Fruit fly (Drosophila melanogaster) ovary, adult (tissue): Measurements from ENCODE around the gene Meltrin.

Source experiments
- CG17801 ChIP-seq: fragments of 200-800 bp; optimal IDR thresholded peaks from 2 replicates; lab custom pipeline; 2019; ENCODE audit warnings: missing biosample characterization, mild to moderate bottlenecking, missing genetic modification characterization, moderate library complexity; ENCODE audit not compliant: partially characterized antibody

Meltrin gene

DNA sequence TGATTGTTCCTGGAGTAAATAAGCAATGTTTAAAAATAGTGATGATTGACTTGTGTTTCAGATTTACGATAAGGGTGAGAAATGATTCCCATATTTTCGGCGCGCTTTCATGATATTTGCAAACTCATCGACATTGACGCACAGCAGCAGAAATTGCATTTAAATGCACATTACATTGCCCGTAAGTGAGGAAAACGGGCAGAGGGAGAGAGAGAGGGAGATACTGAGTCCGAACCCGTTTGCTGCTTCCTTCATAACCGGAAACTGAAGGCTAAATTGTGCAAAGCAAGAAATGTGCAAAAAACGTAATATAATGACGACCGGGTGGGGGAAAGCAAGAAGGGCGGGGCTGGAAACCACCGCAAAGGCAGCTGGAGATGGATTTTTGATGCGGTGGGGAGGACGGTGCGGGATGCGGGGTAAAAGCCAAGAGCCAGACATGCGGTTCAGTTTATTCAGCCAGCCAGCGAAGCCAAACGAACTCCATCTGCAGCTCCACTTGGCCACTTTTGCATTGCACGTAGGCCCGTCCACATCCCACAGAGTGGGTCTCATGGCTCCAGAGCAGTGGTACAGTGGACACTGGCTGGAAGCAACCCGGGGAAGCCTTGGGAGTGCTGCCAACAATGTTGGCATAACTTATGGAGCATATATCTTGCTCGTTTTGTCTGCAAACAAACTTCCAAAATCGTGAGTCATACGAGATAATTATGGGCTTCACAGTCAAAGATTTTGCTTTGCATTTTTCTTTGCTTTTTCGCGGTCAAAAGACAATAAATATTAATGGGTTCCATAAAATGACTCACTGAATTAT lies 43.8 kb downstream of the Meltrin start:
- TF ChIP-seq CG17801 (GFP tag; lab: Kevin White, UChicago), result no peak

- no peak for TF ChIP-seq CG17801 (GFP tag; lab: Kevin White, UChicago)
These were observed 44.7 kb downstream of the Meltrin start for dm6 chr3R:14652301-14652880.

- TF ChIP-seq CG17801 (GFP tag; lab: Kevin White, UChicago), result no peak
These were observed 45.9 kb downstream of the Meltrin start for dm6 chr3R:14651076-14651662.

- no peak for TF ChIP-seq CG17801 (GFP tag; lab: Kevin White, UChicago)
These were observed 46.7 kb downstream of the Meltrin start for dm6 chr3R:14650367-14650766.

DNA sequence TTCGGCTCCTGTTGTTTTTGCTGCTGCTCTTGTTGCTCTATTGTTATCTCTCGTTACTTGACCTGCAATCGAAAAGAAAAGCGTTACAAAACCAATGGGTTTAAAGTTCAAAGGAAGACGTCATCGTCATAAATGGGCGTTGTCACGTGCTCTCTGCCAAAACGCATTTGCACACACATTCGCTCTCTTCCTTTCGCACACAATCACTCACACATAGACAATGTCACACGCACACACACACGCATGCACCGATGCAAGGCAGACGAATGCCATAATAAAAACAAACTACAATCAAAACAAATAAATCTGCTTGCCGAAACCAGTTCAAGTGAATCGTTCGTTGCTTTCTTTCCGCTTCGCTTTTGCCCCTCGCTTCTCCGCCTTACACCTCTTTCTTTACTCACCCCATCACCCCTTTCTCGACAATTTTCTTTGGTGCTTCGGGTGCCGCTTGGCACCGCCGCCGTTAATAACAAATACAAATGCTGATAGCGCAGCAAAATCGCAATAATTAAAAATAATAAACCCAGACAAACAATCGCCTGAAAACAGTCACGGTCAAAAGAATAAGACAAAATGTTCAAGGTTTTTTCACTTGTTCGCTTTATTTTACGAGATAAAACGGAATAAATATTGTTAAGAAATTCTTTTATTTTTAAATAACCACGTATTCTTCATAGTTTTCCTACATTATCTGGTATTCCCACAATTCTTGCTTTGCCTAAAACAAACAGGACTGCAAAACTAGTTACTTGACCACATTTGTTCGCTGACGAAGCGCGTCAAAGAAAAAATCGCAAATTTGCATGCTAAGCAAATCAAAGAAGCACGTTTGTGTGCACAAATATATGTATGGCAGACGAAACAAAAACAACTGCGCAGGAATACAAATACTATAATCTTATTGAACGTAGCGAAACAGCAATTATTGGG lies 47.5 kb downstream of the Meltrin start:
- TF ChIP-seq CG17801 (GFP tag; lab: Kevin White, UChicago), result peak; percentile 86

DNA sequence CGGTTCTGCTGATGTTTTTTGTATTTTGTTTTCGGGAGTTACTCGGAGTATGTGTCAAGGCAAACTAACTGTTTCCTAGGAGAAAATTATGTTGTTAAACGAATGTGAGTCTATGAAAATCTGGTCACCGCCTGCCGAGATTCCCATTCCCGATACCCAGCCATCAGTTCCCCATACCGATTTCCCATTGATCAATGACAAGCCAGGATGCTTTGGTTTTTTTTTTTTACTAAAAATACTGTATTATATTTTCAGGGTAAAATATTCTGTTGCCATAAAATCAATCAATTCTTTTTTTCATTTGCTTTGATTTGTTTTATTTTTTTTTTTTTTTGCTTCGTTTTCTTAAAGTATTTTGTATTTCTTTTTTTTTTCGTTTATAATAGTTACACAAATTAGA lies 54.6 kb downstream of the Meltrin start, which contains the start of gene CG7886:
Gene CG7886 (minus strand): TSS at position 101 of the 400 bp plus-strand sequence.
- no peak for TF ChIP-seq CG17801 (GFP tag; lab: Kevin White, UChicago)

- TF ChIP-seq CG17801 (GFP tag; lab: Kevin White, UChicago), result no peak
These were observed 65.2 kb downstream of the Meltrin start for dm6 chr3R:14631911-14632310.

- peak; percentile 4 for TF ChIP-seq CG17801 (GFP tag; lab: Kevin White, UChicago)
These were observed 66.9 kb downstream of the Meltrin start, which contains the start of gene Cad88C for dm6 chr3R:14630119-14630623. Cad88C (plus strand) TSS chr3R:14630478.

- no peak for TF ChIP-seq CG17801 (GFP tag; lab: Kevin White, UChicago)
These were observed 70.3 kb downstream of the Meltrin start for dm6 chr3R:14626781-14627180.

dm6 chr3R:14625215-14626156 lies 71.6 kb downstream of the Meltrin start, which contains the start of the genes put and His4r:
put (minus strand) TSS chr3R:14625703.
His4r (plus strand) TSS chr3R:14625755.
- peak; percentile 29 for TF ChIP-seq CG17801 (GFP tag; lab: Kevin White, UChicago)

DNA sequence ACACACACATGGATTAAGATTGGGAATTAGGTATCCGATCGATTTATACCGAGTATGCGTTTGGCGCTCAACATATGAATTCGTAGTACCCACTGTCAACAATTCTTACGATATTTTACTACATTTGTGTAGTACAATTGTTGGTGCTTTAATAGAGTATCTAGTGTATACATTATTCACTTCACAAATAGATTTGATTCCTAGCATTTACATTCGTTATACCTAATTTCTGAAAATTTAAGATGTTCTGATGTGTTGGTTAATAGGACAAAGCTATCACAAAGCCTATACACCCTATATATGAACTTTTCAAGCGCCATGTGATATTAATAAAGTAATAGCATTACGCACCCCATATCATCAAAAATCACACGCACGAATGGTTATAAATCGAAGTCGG lies 72.4 kb downstream of the Meltrin start:
- no peak for TF ChIP-seq CG17801 (GFP tag; lab: Kevin White, UChicago)

DNA sequence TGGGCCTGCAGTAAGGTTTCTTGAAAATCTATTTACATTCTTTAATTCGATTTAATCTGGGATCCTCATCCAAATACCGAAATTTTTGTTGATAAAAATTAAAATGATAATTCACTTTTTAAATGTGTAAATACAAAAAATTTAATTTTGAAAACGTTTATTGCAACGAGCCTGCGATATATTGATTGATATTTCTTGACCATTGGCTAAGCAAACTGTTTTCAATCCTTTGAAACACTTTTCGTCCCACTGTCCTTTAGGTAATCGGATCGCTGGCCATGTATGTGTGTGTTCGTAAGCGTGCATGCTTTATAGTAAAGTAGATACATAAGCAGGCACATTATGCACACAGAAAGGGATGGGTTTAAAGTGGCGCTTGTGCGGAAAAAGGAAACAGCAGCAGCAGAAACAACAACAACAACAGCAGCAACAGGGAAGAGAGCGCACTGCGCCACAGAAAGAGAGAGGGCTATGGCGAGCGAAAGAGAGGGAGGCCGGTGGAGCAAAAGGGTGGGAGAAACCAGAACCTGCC lies 72.9 kb downstream of the Meltrin start:
- TF ChIP-seq CG17801 (GFP tag; lab: Kevin White, UChicago), result no peak

DNA sequence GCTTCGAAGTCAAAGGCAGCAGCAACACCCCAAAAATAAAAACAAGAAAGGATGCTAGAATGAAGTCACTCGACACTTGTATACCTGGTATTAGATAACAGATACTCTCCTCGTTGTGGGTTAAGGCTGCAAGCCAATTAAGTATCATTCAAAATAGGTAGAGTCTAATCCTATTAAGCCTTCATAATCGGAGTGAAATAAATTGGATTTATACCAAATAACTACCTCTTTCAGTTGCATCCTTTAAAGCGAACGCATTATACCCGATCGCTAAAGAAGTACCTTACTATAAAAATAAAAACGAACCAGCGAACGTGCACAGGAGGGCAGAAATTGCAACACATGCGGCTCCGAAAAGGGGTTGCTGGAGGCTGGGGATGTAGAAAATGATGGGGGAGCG lies 74.5 kb downstream of the Meltrin start:
- no peak for TF ChIP-seq CG17801 (GFP tag; lab: Kevin White, UChicago)
